Worm (Caenorhabditis elegans): ENCODE data around the gene calu-1.

DNA sequence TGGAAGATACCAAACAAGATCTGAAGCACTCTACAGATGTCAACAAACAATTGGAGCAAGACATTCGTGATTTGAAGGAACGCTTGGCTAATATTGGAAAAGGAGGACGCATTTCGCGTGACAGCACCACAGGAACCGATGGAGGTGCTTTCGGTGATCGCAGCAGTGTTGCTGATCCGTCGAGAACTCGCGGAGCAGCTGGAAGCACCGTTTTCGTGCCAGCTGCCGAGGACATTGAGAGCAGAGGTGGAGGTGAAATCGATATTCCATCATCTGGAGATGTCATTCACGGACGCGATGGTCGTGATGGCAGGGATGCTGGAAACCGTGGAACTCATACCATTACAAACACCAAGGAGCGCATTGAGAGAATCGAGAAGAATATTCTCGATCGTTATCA lies 16.9 kb upstream of the calu-1 start:
- no peak for TF ChIP-seq ref-1 (GFP tag; conservative IDR thresholded peaks at IDR 0.05)
- no peak for TF ChIP-seq flt-1 (GFP tag; IDR thresholded peaks at IDR 0.05)
- no peak for TF ChIP-seq tab-1 (GFP tag; IDR thresholded peaks at IDR 0.05)

Measured in whole organism, midembryonic.